Worm (Caenorhabditis elegans) whole organism, late embryonic: Measurements from ENCODE around the gene gfi-3.
"Not testable (repeated sequence)": the region's sequence is repeated elsewhere in the genome, so short reads cannot be mapped to it uniquely, and the experiment has no call there.

Experiments used
- C38D4.7 ChIP-seq: fragments of 200-800 bp; sonication (Bioruptor generic); optimal IDR thresholded peaks from 2 replicates; lab custom pipeline; 2018; ENCODE audit warnings: mild to moderate bottlenecking, missing genetic modification characterization, moderate library complexity, missing compliant biosample characterization
- F13H6.1 ChIP-seq: sonication (generic microtip); optimal IDR thresholded peaks from 2 replicates; lab custom pipeline; 2016; ENCODE audit warnings: missing genetic modification characterization, missing compliant biosample characterization
- K02D7.2 ChIP-seq: sonication (generic microtip); optimal IDR thresholded peaks from 2 replicates; lab custom pipeline; 2017; ENCODE audit warnings: mild to moderate bottlenecking, missing genetic modification characterization, missing compliant biosample characterization
- K09A11.1 ChIP-seq: sonication (generic microtip); optimal IDR thresholded peaks from 2 replicates; lab custom pipeline; 2017; ENCODE audit warnings: antibody characterized with exemption, mild to moderate bottlenecking, missing genetic modification characterization, missing compliant biosample characterization; ENCODE audit not compliant: insufficient read depth
- T23F11.4 ChIP-seq: fragments of 200-800 bp; sonication (Bioruptor generic); optimal IDR thresholded peaks from 2 replicates; lab custom pipeline; 2018; ENCODE audit warnings: mild to moderate bottlenecking, missing genetic modification characterization, missing compliant biosample characterization
- ahr-1 ChIP-seq: sonication (generic microtip); optimal IDR thresholded peaks from 2 replicates; lab custom pipeline; 2016; ENCODE audit warnings: missing genetic modification characterization, missing compliant biosample characterization
- ama-1 ChIP-seq: fragments of 150-350 bp; optimal IDR thresholded peaks from 2 replicates; lab custom pipeline; 2014
- ceh-19 ChIP-seq: fragments of 200-800 bp; sonication (Bioruptor generic); optimal IDR thresholded peaks from 2 replicates; lab custom pipeline; 2018; ENCODE audit warnings: mild to moderate bottlenecking, missing genetic modification characterization, missing compliant biosample characterization
- ceh-2 ChIP-seq: sonication (generic microtip); optimal IDR thresholded peaks from 2 replicates; lab custom pipeline; 2016; ENCODE audit warnings: missing genotype, missing genetic modification characterization, missing compliant biosample characterization
- ceh-24 ChIP-seq: sonication (generic microtip); optimal IDR thresholded peaks from 2 replicates; lab custom pipeline; 2016; ENCODE audit warnings: mild to moderate bottlenecking, missing genetic modification characterization, missing compliant biosample characterization
- ceh-30 ChIP-seq: fragments of 150-350 bp; optimal IDR thresholded peaks from 2 replicates; lab custom pipeline; 2014; ENCODE audit warnings: missing biosample characterization, missing genetic modification characterization
- ceh-31 ChIP-seq: sonication (generic microtip); optimal IDR thresholded peaks from 2 replicates; lab custom pipeline; 2016; ENCODE audit warnings: missing genetic modification characterization, missing compliant biosample characterization
- ceh-45 ChIP-seq: fragments of 200-800 bp; sonication (Bioruptor generic); IDR thresholded peaks from 2 replicates; pipeline ENCODE4 v1.3.6; 2022; ENCODE audit warnings: missing genetic modification reagents, missing genetic modification characterization, missing compliant biosample characterization
- ceh-6 ChIP-seq: fragments of 200-800 bp; sonication (Bioruptor generic); optimal IDR thresholded peaks from 2 replicates; lab custom pipeline; 2018; ENCODE audit warnings: mild to moderate bottlenecking, missing genetic modification characterization, missing compliant biosample characterization
- ceh-9 ChIP-seq: sonication (generic microtip); optimal IDR thresholded peaks from 2 replicates; lab custom pipeline; 2016; ENCODE audit warnings: mild to moderate bottlenecking, missing genetic modification characterization, inconsistent platforms, missing compliant biosample characterization
- elt-4 ChIP-seq: sonication (generic microtip); optimal IDR thresholded peaks from 2 replicates; lab custom pipeline; 2016; ENCODE audit warnings: missing genetic modification characterization, missing compliant biosample characterization
- ets-4 ChIP-seq: sonication (generic microtip); optimal IDR thresholded peaks from 2 replicates; lab custom pipeline; 2016; ENCODE audit warnings: missing genetic modification characterization, missing compliant biosample characterization
- eyg-1 ChIP-seq: sonication (generic microtip); optimal IDR thresholded peaks from 2 replicates; lab custom pipeline; 2016; ENCODE audit warnings: missing genotype, missing genetic modification characterization, missing compliant biosample characterization
- fax-1 ChIP-seq: sonication (generic microtip); optimal IDR thresholded peaks from 2 replicates; lab custom pipeline; 2016; ENCODE audit warnings: missing genotype, missing genetic modification characterization, missing compliant biosample characterization
- fkh-10 ChIP-seq: fragments of 150-350 bp; optimal IDR thresholded peaks from 2 replicates; lab custom pipeline; 2014; ENCODE audit warnings: missing biosample characterization, missing genetic modification reagents, missing genetic modification characterization
- fkh-6 ChIP-seq: sonication (generic microtip); optimal IDR thresholded peaks from 2 replicates; lab custom pipeline; 2016; ENCODE audit warnings: missing genetic modification characterization, missing compliant biosample characterization
- gmeb-2 ChIP-seq: sonication (generic microtip); optimal IDR thresholded peaks from 2 replicates; lab custom pipeline; 2016; ENCODE audit warnings: missing genetic modification characterization, inconsistent platforms, missing compliant biosample characterization
- hlh-13 ChIP-seq: fragments of 200-800 bp; sonication (Bioruptor generic); optimal IDR thresholded peaks from 2 replicates; lab custom pipeline; 2018; ENCODE audit warnings: mild to moderate bottlenecking, missing genetic modification characterization, missing compliant biosample characterization
- hlh-6 ChIP-seq: sonication (generic microtip); optimal IDR thresholded peaks from 2 replicates; lab custom pipeline; 2016; ENCODE audit warnings: missing genotype, missing genetic modification characterization, missing compliant biosample characterization
- hlh-8 ChIP-seq: sonication (generic microtip); optimal IDR thresholded peaks from 2 replicates; lab custom pipeline; 2016; ENCODE audit warnings: missing genotype, missing genetic modification characterization, missing compliant biosample characterization
- lin-11 ChIP-seq: fragments of 200-800 bp; sonication (Bioruptor generic); optimal IDR thresholded peaks from 2 replicates; lab custom pipeline; 2018; ENCODE audit warnings: mild to moderate bottlenecking, missing genetic modification characterization, missing compliant biosample characterization
- madf-2 ChIP-seq: sonication (generic microtip); optimal IDR thresholded peaks from 2 replicates; lab custom pipeline; 2017; ENCODE audit warnings: missing genetic modification characterization, missing compliant biosample characterization
- mec-3 ChIP-seq: sonication (generic microtip); optimal IDR thresholded peaks from 2 replicates; lab custom pipeline; 2016; ENCODE audit warnings: borderline replicate concordance, missing genetic modification characterization, missing compliant biosample characterization
- nfya-1 ChIP-seq: sonication (generic microtip); optimal IDR thresholded peaks from 2 replicates; lab custom pipeline; 2017; ENCODE audit warnings: missing genetic modification characterization, mild to moderate bottlenecking, missing compliant biosample characterization, antibody characterized with exemption, moderate library complexity
- odd-2 ChIP-seq: sonication (generic microtip); optimal IDR thresholded peaks from 2 replicates; lab custom pipeline; 2017; ENCODE audit warnings: antibody characterized with exemption, mild to moderate bottlenecking, missing genetic modification characterization, missing compliant biosample characterization
- pag-3 ChIP-seq: sonication (generic microtip); optimal IDR thresholded peaks from 2 replicates; lab custom pipeline; 2016; ENCODE audit warnings: missing compliant biosample characterization, missing genetic modification characterization, borderline replicate concordance
- pat-9 ChIP-seq: fragments of 200-800 bp; sonication (Bioruptor generic); optimal IDR thresholded peaks from 2 replicates; lab custom pipeline; 2018; ENCODE audit warnings: mild to moderate bottlenecking, missing genetic modification characterization, moderate library complexity, missing compliant biosample characterization
- pax-1 ChIP-seq: fragments of 150-350 bp; optimal IDR thresholded peaks from 2 replicates; lab custom pipeline; 2014; ENCODE audit warnings: missing biosample characterization, missing genetic modification characterization
- pha-4 ChIP-seq: fragments of 150-350 bp; optimal IDR thresholded peaks from 2 replicates; lab custom pipeline; 2018; ENCODE audit warnings: missing biosample characterization, missing genetic modification reagents, missing genetic modification characterization
- pqm-1 ChIP-seq: sonication (generic microtip); optimal IDR thresholded peaks from 2 replicates; lab custom pipeline; 2016; ENCODE audit warnings: missing genetic modification characterization, missing compliant biosample characterization
- rnt-1 ChIP-seq: sonication (generic microtip); optimal IDR thresholded peaks from 2 replicates; lab custom pipeline; 2016; ENCODE audit warnings: missing genetic modification characterization, missing compliant biosample characterization
- sdc-2 ChIP-seq: sonication (generic microtip); optimal IDR thresholded peaks from 2 replicates; lab custom pipeline; 2016; ENCODE audit warnings: missing genotype, missing genetic modification characterization, missing compliant biosample characterization
- sox-4 ChIP-seq: sonication (generic microtip); optimal IDR thresholded peaks from 2 replicates; lab custom pipeline; 2017; ENCODE audit warnings: mild to moderate bottlenecking, missing genetic modification characterization, inconsistent platforms, missing compliant biosample characterization
- syd-9 ChIP-seq: sonication (generic microtip); optimal IDR thresholded peaks from 2 replicates; lab custom pipeline; 2016; ENCODE audit warnings: mild to moderate bottlenecking, missing genetic modification characterization, moderate library complexity, missing compliant biosample characterization
- tbx-2 ChIP-seq: sonication (generic microtip); optimal IDR thresholded peaks from 2 replicates; lab custom pipeline; 2016; ENCODE audit warnings: missing genetic modification characterization, missing compliant biosample characterization
- tbx-7 ChIP-seq: sonication (generic microtip); optimal IDR thresholded peaks from 2 replicates; lab custom pipeline; 2016; ENCODE audit warnings: missing genotype, missing genetic modification characterization, missing compliant biosample characterization
- ttx-3 ChIP-seq: sonication (generic microtip); optimal IDR thresholded peaks from 2 replicates; lab custom pipeline; 2016; ENCODE audit warnings: missing genetic modification reagents, missing genetic modification characterization, missing compliant biosample characterization
- unc-3 ChIP-seq, 2 experiments: fragments of 200-800 bp in 1 of 2; sonication (Bioruptor generic) in 1 of 2; sonication (generic microtip) in 1 of 2; conservative IDR thresholded peaks in 1 of 2; optimal IDR thresholded peaks in 1 of 2; 2 replicates each; pipeline versions ENCODE4 v1.3.6 to Lab custom; 2016 to 2022; ENCODE audit warnings: missing compliant biosample characterization in 2 of 2, missing genetic modification characterization in 2 of 2, missing genetic modification reagents in 1 of 2
- unc-42 ChIP-seq: sonication (generic microtip); optimal IDR thresholded peaks from 2 replicates; lab custom pipeline; 2016; ENCODE audit warnings: missing genotype, missing genetic modification characterization, missing compliant biosample characterization
- unc-86 ChIP-seq: sonication (generic microtip); optimal IDR thresholded peaks from 2 replicates; lab custom pipeline; 2016; ENCODE audit warnings: missing genetic modification characterization, missing compliant biosample characterization
- zip-5 ChIP-seq: sonication (generic microtip); optimal IDR thresholded peaks from 2 replicates; lab custom pipeline; 2016; ENCODE audit warnings: missing genetic modification characterization, missing compliant biosample characterization
- ztf-16 ChIP-seq: sonication (generic microtip); optimal IDR thresholded peaks from 2 replicates; lab custom pipeline; 2017; ENCODE audit warnings: missing genetic modification characterization, missing compliant biosample characterization

gfi-3 gene

DNA sequence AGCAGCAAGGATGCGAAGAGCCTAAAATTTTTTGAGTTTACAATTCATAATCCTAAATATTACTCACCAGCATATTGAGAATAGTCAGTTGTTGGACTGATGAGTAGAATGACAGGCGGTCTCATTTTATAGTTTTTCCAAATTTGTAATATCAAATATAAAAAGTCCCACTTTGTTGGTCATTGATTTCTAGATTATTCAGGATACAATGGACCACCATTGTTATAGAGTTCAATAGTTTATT, 44.6 kb downstream of the gfi-3 start, which contains the start of gene nspc-17:
Gene nspc-17 (minus strand): TSS at position 101 of the 244 bp plus-strand sequence.
- not testable (repeated sequence) for TF ChIP-seq ceh-19 (GFP tag; lab: Kevin White, UChicago); fkh-6 (tag; lab: Kevin White, UChicago); ceh-6 (GFP tag; lab: Kevin White, UChicago)

DNA sequence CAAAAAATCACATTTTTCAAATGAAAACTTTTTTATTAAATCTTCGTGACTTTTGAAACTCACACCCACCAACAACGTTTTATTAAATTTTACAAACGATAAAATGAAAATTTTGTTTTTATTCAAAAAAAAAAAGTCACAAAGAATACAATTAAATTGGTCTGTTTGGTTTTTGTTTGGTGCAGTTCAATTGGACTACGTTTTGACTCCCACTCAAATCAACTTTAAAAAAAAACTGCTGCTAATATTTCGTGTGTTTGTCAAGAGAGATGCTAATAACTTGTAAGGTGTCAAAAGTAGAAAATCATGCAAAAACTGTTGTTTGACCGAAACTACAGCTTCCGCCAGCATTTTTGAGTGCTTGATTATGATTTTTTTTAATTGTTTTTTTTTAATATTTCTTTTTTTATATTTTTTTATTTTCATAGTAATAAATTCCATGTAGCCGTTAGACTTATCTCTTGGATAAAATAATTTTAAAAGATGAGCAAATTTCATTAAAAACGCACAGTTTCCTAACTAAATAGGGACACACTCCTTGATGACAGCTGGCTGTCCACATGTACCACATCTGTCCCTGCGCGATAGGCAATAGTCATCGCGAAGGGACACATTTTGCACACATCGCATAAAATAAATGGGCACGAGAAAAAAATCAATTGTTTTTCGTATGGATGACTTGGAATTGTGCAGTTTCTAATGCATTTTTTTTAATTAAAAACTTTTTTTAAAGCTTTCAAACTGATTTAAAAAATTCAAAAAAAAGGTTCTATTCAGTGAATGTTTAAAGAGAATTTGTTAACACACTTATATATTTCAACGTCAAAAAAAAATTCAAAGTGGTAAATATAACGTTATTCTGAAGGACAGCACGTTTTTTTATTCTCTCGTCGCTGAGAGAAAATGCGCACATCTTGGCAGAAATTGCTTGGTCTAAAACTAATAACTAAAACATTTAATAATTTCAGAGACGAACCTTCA, 45.2 kb downstream of the gfi-3 start:
- TF ChIP-seq eyg-1 (tag; lab: Kevin White, UChicago) (peak; percentile 62), tbx-2 (tag; lab: Kevin White, UChicago) (peak; percentile 96), unc-86 (tag; lab: Kevin White, UChicago) (peak; percentile 96), odd-2 (tag; lab: Kevin White, UChicago) (peak; percentile 55), ceh-31 (tag; lab: Kevin White, UChicago) (peak; percentile 96), unc-42 (tag; lab: Kevin White, UChicago) (peak; percentile 98), ets-4 (tag; lab: Kevin White, UChicago) (peak; percentile 75), fax-1 (tag; lab: Kevin White, UChicago) (no peak), hlh-8 (tag; lab: Kevin White, UChicago) (peak; percentile 45), K02D7.2 (no peak), ztf-16 (tag; lab: Kevin White, UChicago) (peak; percentile 79), sox-4 (tag; lab: Kevin White, UChicago) (peak; percentile 47), pqm-1 (tag; lab: Kevin White, UChicago) (peak; percentile 84), ceh-6 (GFP tag; lab: Kevin White, UChicago) (peak; percentile 61), pag-3 (tag; lab: Kevin White, UChicago) (no peak), tbx-7 (tag; lab: Kevin White, UChicago) (peak; percentile 56), ceh-2 (tag; lab: Kevin White, UChicago) (peak; percentile 72), T23F11.4 (GFP tag; lab: Kevin White, UChicago) (peak; percentile 42), ceh-24 (tag; lab: Kevin White, UChicago) (no peak), F13H6.1 (peak; percentile 64), sdc-2 (peak; percentile 100), ceh-9 (no peak), madf-2 (peak; percentile 67), pax-1 (peak; percentile 91), elt-4 (tag; lab: Kevin White, UChicago) (no peak), K09A11.1 (tag; lab: Kevin White, UChicago) (peak; percentile 89), zip-5 (tag; lab: Kevin White, UChicago) (peak; percentile 31), lin-11 (tag; lab: Kevin White, UChicago) (peak; percentile 25), unc-3 (GFP tag; conservative IDR thresholded peaks at IDR 0.05; lab: Robert Waterston, UW) (0 out of 2 replicates have a peak, but pooled peaks have one; percentile 53), unc-3 (tag; optimal IDR thresholded peaks at IDR 0.05; lab: Kevin White, UChicago) (peak; percentile 64), gmeb-2 (tag; lab: Kevin White, UChicago) (peak; percentile 23), mec-3 (tag; lab: Kevin White, UChicago) (no peak), C38D4.7 (GFP tag; lab: Kevin White, UChicago) (no peak), ceh-45 (no peak), ceh-19 (GFP tag; lab: Kevin White, UChicago) (peak; percentile 40), ttx-3 (tag; lab: Kevin White, UChicago) (peak; percentile 75), nfya-1 (tag; lab: Kevin White, UChicago) (peak; percentile 98), fkh-10 (GFP tag; lab: Kevin White, UChicago) (peak; percentile 73), rnt-1 (tag; lab: Kevin White, UChicago) (peak; percentile 90), ama-1 (lab: Kevin White, UChicago) (no peak), hlh-6 (tag; lab: Kevin White, UChicago) (no peak), pat-9 (peak; percentile 27), hlh-13 (GFP tag; lab: Kevin White, UChicago) (no peak), ahr-1 (peak; percentile 62), syd-9 (peak; percentile 79), pha-4 (tag; lab: Kevin White, UChicago) (no peak), ceh-30 (tag; lab: Kevin White, UChicago) (peak; percentile 92)
